Worm (Caenorhabditis elegans): Measurements from ENCODE around the gene pmp-3.
A peak's percentile ranks its signal among the peaks of the same experiment; 100 is the strongest.

pmp-3 gene

ce11 chrV:14685435-14686058 lies 39.0 kb downstream of the pmp-3 start, which contains the start of gene C47E8.4 (continued):
- 0 out of 2 replicates have a peak, but pooled peaks have one; percentile 80 for TF ChIP-seq ztf-25 (GFP tag; IDR thresholded peaks at IDR 0.05)
- no peak for TF ChIP-seq mxl-1 (tag; optimal IDR thresholded peaks at IDR 0.05)
- TF ChIP-seq zim-3 (tag; optimal IDR thresholded peaks at IDR 0.05), result peak; percentile 76
- peak; percentile 71 for TF ChIP-seq snpc-4 (GFP tag; optimal IDR thresholded peaks at IDR 0.05)
- TF ChIP-seq snpc-4 (tag; optimal IDR thresholded peaks at IDR 0.05), result peak; percentile 69 to 92 (median 85)
- peak; percentile 76 for TF ChIP-seq lsl-1 (GFP tag; optimal IDR thresholded peaks at IDR 0.05)
- TF ChIP-seq F49E8.2 (tag; optimal IDR thresholded peaks at IDR 0.05; ENCODE audit: insufficient read depth), result peak; percentile 89
- TF ChIP-seq cebp-2 (GFP tag; IDR thresholded peaks at IDR 0.05), result peak; percentile 91; the same call in 1 of the 2 replicates
- TF ChIP-seq pbrm-1 (GFP tag; IDR thresholded peaks at IDR 0.05), result peak; percentile 96
- peak; percentile 80; the same call in 1 of the 2 replicates for TF ChIP-seq Y95B8A.8 (GFP tag; IDR thresholded peaks at IDR 0.05)
- TF ChIP-seq nhr-90 (tag; optimal IDR thresholded peaks at IDR 0.05), result no peak
- peak; percentile 95 for TF ChIP-seq Y53G8AR.9 (GFP tag; conservative IDR thresholded peaks at IDR 0.05)
- peak; percentile 76 for TF ChIP-seq tbp1 (GFP tag; optimal IDR thresholded peaks at IDR 0.05)
- peak; percentile 90 for TF ChIP-seq B0336.3 (GFP tag; IDR thresholded peaks at IDR 0.05)
- peak; percentile 34; the same call in 1 of the 2 replicates for TF ChIP-seq egrh-3 (GFP tag; IDR thresholded peaks at IDR 0.05)
- peak; percentile 53 for TF ChIP-seq ama-1 (optimal IDR thresholded peaks at IDR 0.05)
- no peak for TF ChIP-seq ama-1 (GFP tag; optimal IDR thresholded peaks at IDR 0.05)
- TF ChIP-seq attf-5 (GFP tag; optimal IDR thresholded peaks at IDR 0.05), result peak; percentile 94
- peak; percentile 63 to 81 for TF ChIP-seq rec-8 (tag; optimal IDR thresholded peaks at IDR 0.05)

DNA sequence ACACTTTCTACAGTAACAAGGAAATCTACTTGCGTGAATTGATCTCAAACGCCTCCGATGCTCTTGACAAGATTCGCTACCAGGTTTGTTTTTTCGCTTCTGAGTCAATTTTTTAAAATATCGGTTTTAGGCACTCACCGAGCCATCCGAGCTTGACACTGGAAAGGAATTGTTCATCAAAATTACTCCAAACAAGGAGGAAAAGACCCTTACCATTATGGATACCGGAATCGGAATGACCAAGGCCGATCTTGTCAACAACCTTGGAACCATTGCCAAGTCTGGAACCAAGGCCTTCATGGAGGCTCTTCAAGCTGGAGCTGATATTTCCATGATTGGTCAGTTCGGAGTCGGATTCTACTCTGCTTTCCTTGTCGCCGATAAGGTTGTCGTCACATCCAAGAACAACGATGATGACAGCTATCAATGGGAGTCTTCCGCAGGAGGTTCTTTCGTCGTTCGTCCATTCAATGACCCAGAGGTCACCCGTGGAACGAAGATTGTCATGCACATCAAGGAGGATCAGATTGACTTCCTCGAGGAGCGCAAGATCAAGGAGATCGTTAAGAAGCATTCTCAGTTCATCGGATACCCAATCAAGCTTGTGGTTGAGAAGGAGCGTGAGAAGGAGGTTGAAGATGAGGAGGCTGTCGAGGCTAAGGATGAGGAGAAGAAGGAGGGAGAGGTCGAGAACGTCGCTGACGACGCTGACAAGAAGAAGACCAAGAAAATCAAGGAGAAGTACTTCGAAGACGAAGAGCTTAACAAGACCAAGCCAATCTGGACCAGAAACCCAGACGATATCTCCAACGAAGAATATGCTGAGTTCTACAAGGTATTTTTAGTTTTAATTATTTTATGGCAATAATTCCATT lies 39.9 kb downstream of the pmp-3 start:
- TF ChIP-seq attf-6 (GFP tag; IDR thresholded peaks at IDR 0.05) (no peak), D2030.7 (GFP tag; IDR thresholded peaks at IDR 0.05) (no peak), sea-2 (GFP tag; IDR thresholded peaks at IDR 0.05) (no peak), egl-18 (GFP tag; IDR thresholded peaks at IDR 0.05) (no peak), sdz-38 (tag; optimal IDR thresholded peaks at IDR 0.05) (no peak), snpc-1.3 (tag; optimal IDR thresholded peaks at IDR 0.05; ENCODE audit: insufficient read depth) (no peak), ccch-3 (GFP tag; optimal IDR thresholded peaks at IDR 0.05) (no peak), ztf-22 (GFP tag; optimal IDR thresholded peaks at IDR 0.05) (no peak), hlh-26 (GFP tag; conservative IDR thresholded peaks at IDR 0.05) (no peak), tlf-1 (GFP tag; optimal IDR thresholded peaks at IDR 0.05) (no peak), F37B4.10 (GFP tag; IDR thresholded peaks at IDR 0.05) (0 out of 2 replicates have a peak, but pooled peaks have one; percentile 9), mxl-1 (tag; optimal IDR thresholded peaks at IDR 0.05) (no peak), Y67H2A.10 (GFP tag; conservative IDR thresholded peaks at IDR 0.05) (no peak), nfya-1 (tag; optimal IDR thresholded peaks at IDR 0.05; ENCODE audit: borderline replicate concordance, insufficient read depth) (no peak), die-1 (tag; optimal IDR thresholded peaks at IDR 0.05) (no peak), ztf-26 (tag; optimal IDR thresholded peaks at IDR 0.05) (no peak), snpc-4 (GFP tag; optimal IDR thresholded peaks at IDR 0.05) (no peak), snpc-4 (tag; optimal IDR thresholded peaks at IDR 0.05) (no peak), hrde-1 (tag; optimal IDR thresholded peaks at IDR 0.05; ENCODE audit: borderline replicate concordance) (no peak), zim-3 (tag; optimal IDR thresholded peaks at IDR 0.05) (no peak), ceh-40 (GFP tag; IDR thresholded peaks at IDR 0.05) (no peak), ama-1 (optimal IDR thresholded peaks at IDR 0.05) (peak; percentile 76), ama-1 (GFP tag; optimal IDR thresholded peaks at IDR 0.05) (no peak), K11D2.4 (GFP tag; IDR thresholded peaks at IDR 0.05) (no peak), F49E8.2 (tag; optimal IDR thresholded peaks at IDR 0.05; ENCODE audit: insufficient read depth) (no peak), lin-40 (tag; optimal IDR thresholded peaks at IDR 0.05) (no peak), lsy-27 (tag; optimal IDR thresholded peaks at IDR 0.05; ENCODE audit: borderline replicate concordance, insufficient read depth) (no peak), repo-1 (tag; optimal IDR thresholded peaks at IDR 0.05) (no peak), lin-54 (GFP tag; optimal IDR thresholded peaks at IDR 0.05) (no peak), hmg-1.2 (GFP tag; IDR thresholded peaks at IDR 0.05) (no peak), ceh-100 (GFP tag; IDR thresholded peaks at IDR 0.05) (no peak), dpff-1 (tag; optimal IDR thresholded peaks at IDR 0.05) (no peak)

Data from whole organism, young adult.